Fruit fly (Drosophila melanogaster): ENCODE data around the gene CG42740.
A peak's percentile ranks its signal among the peaks of the same experiment; 100 is the strongest.

Gene CG42740

dm6 chr3R:30465775-30466494 lies 43.2 kb upstream of the CG42740 start, which contains the start of gene PH4alphaEFB (continued):
- TF ChIP-seq CG3163 (GFP tag; optimal IDR thresholded peaks at IDR 0.05) (peak; percentile 99), CG12659 (GFP tag; optimal IDR thresholded peaks at IDR 0.05) (no peak), luna (GFP tag; optimal IDR thresholded peaks at IDR 0.05) (no peak), B-H2 (GFP tag; optimal IDR thresholded peaks at IDR 0.05) (peak; percentile 7), CG12155 (GFP tag; optimal IDR thresholded peaks at IDR 0.05) (no peak), wek (GFP tag; optimal IDR thresholded peaks at IDR 0.05) (peak; percentile 3), Dbx (GFP tag; IDR thresholded peaks at IDR 0.05) (no peak), Eip74EF (GFP tag; optimal IDR thresholded peaks at IDR 0.05) (peak in 1 of 2 experiments; percentile 34), Vsx1 (GFP tag; optimal IDR thresholded peaks at IDR 0.05) (no peak), Fer2 (tag; optimal IDR thresholded peaks at IDR 0.05) (no peak), CG32772 (GFP tag; IDR thresholded peaks at IDR 0.05) (no peak), CG11504 (tag; optimal IDR thresholded peaks at IDR 0.05) (peak; percentile 29), abd-A (tag; optimal IDR thresholded peaks at IDR 0.05) (no peak), MESR4 (GFP tag; optimal IDR thresholded peaks at IDR 0.05) (peak; percentile 3), gsb-n (tag; optimal IDR thresholded peaks at IDR 0.05) (peak; percentile 78), rib (GFP tag; IDR thresholded peaks at IDR 0.05) (no peak), CG2712 (tag; optimal IDR thresholded peaks at IDR 0.05) (peak; percentile 33), Dek (tag; optimal IDR thresholded peaks at IDR 0.05) (no peak), shn (GFP tag; optimal IDR thresholded peaks at IDR 0.05) (no peak), NFAT (GFP tag; IDR thresholded peaks at IDR 0.05) (no peak), cas (GFP tag; IDR thresholded peaks at IDR 0.05) (no peak), sug (tag; optimal IDR thresholded peaks at IDR 0.05) (no peak), CG17328 (GFP tag; IDR thresholded peaks at IDR 0.05) (no peak), Tbp (GFP tag; optimal IDR thresholded peaks at IDR 0.05) (no peak), CG13287 (GFP tag; IDR thresholded peaks at IDR 0.05; ENCODE audit: partially characterized antibody) (peak; percentile 45), Adf1 (GFP tag; IDR thresholded peaks at IDR 0.05) (no peak; the same call in 1 of the 2 replicates), Lhr (GFP tag; optimal IDR thresholded peaks at IDR 0.05) (no peak), CG7839 (tag; optimal IDR thresholded peaks at IDR 0.05) (peak; percentile 12), oc (tag; optimal IDR thresholded peaks at IDR 0.05) (no peak), Trl (optimal IDR thresholded peaks at IDR 0.05) (peak; percentile 84 to 94), Trl (GFP tag; optimal IDR thresholded peaks at IDR 0.05) (no peak), CG7556 (GFP tag; optimal IDR thresholded peaks at IDR 0.05) (no peak), bowl (GFP tag; IDR thresholded peaks at IDR 0.05) (no peak), mirr (GFP tag; optimal IDR thresholded peaks at IDR 0.05) (peak; percentile 14), NfI (GFP tag; optimal IDR thresholded peaks at IDR 0.05) (no peak), HLH4C (GFP tag; IDR thresholded peaks at IDR 0.05; ENCODE audit: partially characterized antibody) (0 out of 3 replicates have a peak, but pooled peaks have one; percentile 37), Bteb2 (GFP tag; optimal IDR thresholded peaks at IDR 0.05) (no peak), CG34422 (GFP tag; IDR thresholded peaks at IDR 0.05) (peak; percentile 56; the same call in 2 of the 3 replicates), CG10431 (GFP tag; optimal IDR thresholded peaks at IDR 0.05) (peak; percentile 5), Pdp1 (GFP tag; optimal IDR thresholded peaks at IDR 0.05) (no peak), CG12299 (tag; optimal IDR thresholded peaks at IDR 0.05) (no peak), onecut (GFP tag; IDR thresholded peaks at IDR 0.05) (peak; percentile 29; the same call in 1 of the 2 replicates), CG11085 (GFP tag; IDR thresholded peaks at IDR 0.05) (no peak), run (tag; optimal IDR thresholded peaks at IDR 0.05) (no peak), CG10321 (GFP tag; IDR thresholded peaks at IDR 0.05) (no peak), Med (GFP tag) (peak; percentile 43), pita (GFP tag; optimal IDR thresholded peaks at IDR 0.05) (no peak), CG33213 (GFP tag; optimal IDR thresholded peaks at IDR 0.05) (no peak), az2 (GFP tag; optimal IDR thresholded peaks at IDR 0.05) (no peak), Sox100B (GFP tag; optimal IDR thresholded peaks at IDR 0.05) (no peak)

Data from whole organism, embryonic.